Worm (Caenorhabditis elegans) whole organism, L3 larva: ENCODE data around the gene hot-4.

Source experiments
- R02D3.7 ChIP-seq: fragments of 150-350 bp; optimal IDR thresholded peaks from 2 replicates; lab custom pipeline; 2014; ENCODE audit warnings: missing biosample characterization, missing genetic modification characterization
- ZK546.5 ChIP-seq: sonication (generic microtip); optimal IDR thresholded peaks from 2 replicates; lab custom pipeline; 2017; ENCODE audit warnings: missing biosample characterization, missing genetic modification characterization
- ceh-16 ChIP-seq: sonication (generic microtip); optimal IDR thresholded peaks from 2 replicates; lab custom pipeline; 2017; ENCODE audit warnings: missing biosample characterization, missing genetic modification characterization
- ceh-28 ChIP-seq: fragments of 150-350 bp; optimal IDR thresholded peaks from 2 replicates; lab custom pipeline; 2014; ENCODE audit warnings: missing biosample characterization, missing genetic modification reagents, missing genetic modification characterization
- ceh-9 ChIP-seq: sonication (generic microtip); optimal IDR thresholded peaks from 2 replicates; lab custom pipeline; 2018; ENCODE audit warnings: missing biosample characterization, missing genetic modification characterization
- egl-27 ChIP-seq: sonication (generic microtip); optimal IDR thresholded peaks from 4 replicates; lab custom pipeline; 2017; ENCODE audit warnings: missing biosample characterization, missing genetic modification reagents, missing genetic modification characterization
- egl-5 ChIP-seq: fragments of 150-350 bp; optimal IDR thresholded peaks from 2 replicates; lab custom pipeline; 2017; ENCODE audit warnings: missing biosample characterization, missing genetic modification reagents, missing genetic modification characterization, inconsistent platforms
- elt-1 ChIP-seq: fragments of 150-350 bp; optimal IDR thresholded peaks from 2 replicates; lab custom pipeline; 2014; ENCODE audit warnings: missing biosample characterization, missing genetic modification characterization
- eor-1 ChIP-seq, 2 experiments: fragments of 150-350 bp; optimal IDR thresholded peaks; 2 replicates each; lab custom pipeline; 2014 to 2018; ENCODE audit warnings: missing biosample characterization in 2 of 2, missing genetic modification characterization in 2 of 2
- jun-1 ChIP-seq: fragments of 150-350 bp; optimal IDR thresholded peaks from 2 replicates; lab custom pipeline; 2014; ENCODE audit warnings: missing biosample characterization, missing genetic modification reagents, missing genetic modification characterization
- lin-15B ChIP-seq: fragments of 150-350 bp; optimal IDR thresholded peaks from 2 replicates; lab custom pipeline; 2014; ENCODE audit warnings: missing biosample characterization, missing genetic modification characterization
- lsy-12 ChIP-seq: sonication (generic microtip); optimal IDR thresholded peaks from 2 replicates; lab custom pipeline; 2016; ENCODE audit warnings: mild to moderate bottlenecking, missing genetic modification characterization, missing compliant biosample characterization
- mdl-1 ChIP-seq: fragments of 150-350 bp; optimal IDR thresholded peaks from 2 replicates; lab custom pipeline; 2014; ENCODE audit warnings: missing biosample characterization, missing genetic modification characterization
- nfya-1 ChIP-seq: sonication (generic microtip); optimal IDR thresholded peaks from 2 replicates; lab custom pipeline; 2017; ENCODE audit warnings: missing genetic modification characterization, mild to moderate bottlenecking, missing compliant biosample characterization, antibody characterized with exemption, moderate library complexity; ENCODE audit not compliant: insufficient read depth
- nhr-12 ChIP-seq: fragments of 150-350 bp; optimal IDR thresholded peaks from 2 replicates; lab custom pipeline; 2014; ENCODE audit warnings: missing biosample characterization, missing genetic modification characterization
- nhr-23 ChIP-seq: fragments of 150-350 bp; optimal IDR thresholded peaks from 2 replicates; lab custom pipeline; 2014; ENCODE audit warnings: missing biosample characterization, missing genetic modification reagents, missing genetic modification characterization
- nhr-25 ChIP-seq: sonication (generic microtip); optimal IDR thresholded peaks from 2 replicates; lab custom pipeline; 2017; ENCODE audit warnings: missing biosample characterization, missing genetic modification characterization
- nhr-28 ChIP-seq: fragments of 150-350 bp; optimal IDR thresholded peaks from 2 replicates; lab custom pipeline; 2014; ENCODE audit warnings: missing biosample characterization, missing genetic modification characterization
- nhr-43 ChIP-seq: sonication (generic microtip); optimal IDR thresholded peaks from 2 replicates; lab custom pipeline; 2016; ENCODE audit warnings: mild to moderate bottlenecking, missing genetic modification characterization, missing compliant biosample characterization; ENCODE audit not compliant: poor library complexity, severe bottlenecking
- nhr-67 ChIP-seq: fragments of 150-350 bp; optimal IDR thresholded peaks from 2 replicates; lab custom pipeline; 2014; ENCODE audit warnings: missing biosample characterization, missing genetic modification characterization
- nhr-76 ChIP-seq: fragments of 150-350 bp; sonication (generic microtip); optimal IDR thresholded peaks from 5 replicates; lab custom pipeline; 2014; ENCODE audit warnings: missing biosample characterization, missing genetic modification characterization
- nhr-77 ChIP-seq: fragments of 150-350 bp; optimal IDR thresholded peaks from 2 replicates; lab custom pipeline; 2014; ENCODE audit warnings: missing biosample characterization, missing genetic modification characterization
- skn-1 ChIP-seq: fragments of 150-350 bp; optimal IDR thresholded peaks from 2 replicates; lab custom pipeline; 2014; ENCODE audit warnings: missing biosample characterization, missing genetic modification characterization
- snpc-4 ChIP-seq: fragments of 150-350 bp; optimal IDR thresholded peaks from 2 replicates; lab custom pipeline; 2014; ENCODE audit warnings: missing biosample characterization, missing genetic modification characterization
- unc-39 ChIP-seq: sonication (generic microtip); optimal IDR thresholded peaks from 4 replicates; lab custom pipeline; 2017; ENCODE audit warnings: missing biosample characterization, missing genetic modification characterization
- unc-62 ChIP-seq: fragments of 150-350 bp; sonication (generic microtip); optimal IDR thresholded peaks from 4 replicates; lab custom pipeline; 2014; ENCODE audit warnings: missing biosample characterization, missing genetic modification reagents, missing genetic modification characterization
- ztf-11 ChIP-seq: fragments of 150-350 bp; optimal IDR thresholded peaks from 2 replicates; lab custom pipeline; 2014; ENCODE audit warnings: missing biosample characterization, missing genetic modification characterization
- ztf-4 ChIP-seq: fragments of 150-350 bp; optimal IDR thresholded peaks from 2 replicates; lab custom pipeline; 2014; ENCODE audit warnings: missing biosample characterization, missing genetic modification characterization

The hot-4 gene

DNA sequence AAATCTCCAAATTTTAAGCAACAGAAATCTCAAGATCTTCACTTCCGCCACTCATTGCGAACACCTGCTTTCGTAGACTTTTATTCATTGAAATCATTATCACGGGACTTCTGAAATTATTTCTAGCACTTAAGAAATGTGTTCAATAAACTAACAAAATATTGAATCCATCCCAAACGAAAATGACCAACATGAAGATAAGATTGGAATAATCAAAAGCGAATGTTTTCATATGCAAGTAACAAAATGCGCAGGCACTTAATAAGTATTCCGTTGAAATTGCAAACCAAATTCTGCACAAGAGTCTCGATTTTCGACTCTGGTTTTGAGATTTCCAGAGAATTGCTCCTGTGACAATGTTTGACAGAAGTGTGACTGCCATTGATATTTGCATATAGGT is 47.2 kb downstream of the hot-4 start, which contains the start of gene srg-5:
TSS of gene srg-5 (minus strand) at position 101 of the 400 bp plus-strand sequence.
- TF ChIP-seq skn-1 (tag; lab: Kevin White, UChicago) (no peak), egl-27 (tag; lab: Kevin White, UChicago) (no peak), ceh-9 (tag; lab: Kevin White, UChicago) (no peak), nhr-12 (tag; lab: Kevin White, UChicago) (no peak), ZK546.5 (tag; lab: Kevin White, UChicago) (no peak), nhr-28 (no peak), R02D3.7 (tag; lab: Kevin White, UChicago) (no peak), lin-15B (tag; lab: Kevin White, UChicago) (no peak), nhr-43 (no peak), nhr-23 (tag; lab: Kevin White, UChicago) (no peak)

DNA sequence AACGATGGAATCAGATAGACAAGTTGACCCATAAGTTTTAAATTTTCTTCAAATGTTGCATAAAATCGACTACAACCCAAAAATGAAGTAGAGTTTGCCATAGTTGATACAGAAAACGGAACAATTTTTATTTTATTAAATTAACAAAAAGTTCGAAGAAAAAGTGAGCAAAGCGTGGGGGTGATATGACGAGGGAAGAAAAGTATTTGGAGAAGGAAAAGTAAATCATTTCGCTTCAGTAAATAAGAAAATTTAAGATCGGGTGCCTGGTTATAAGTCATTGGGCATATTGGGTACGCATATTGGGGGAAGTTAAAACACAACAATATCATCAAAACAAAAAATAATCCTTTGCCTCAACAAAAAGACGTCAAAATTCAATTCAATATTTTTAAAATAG is 48.7 kb downstream of the hot-4 start, which contains the start of gene srg-6:
TSS of gene srg-6 (minus strand) at position 101 of the 400 bp plus-strand sequence.
- no peak for TF ChIP-seq ceh-9 (tag; lab: Kevin White, UChicago)
- no peak for TF ChIP-seq snpc-4 (tag; lab: Kevin White, UChicago)
- TF ChIP-seq egl-27 (tag; lab: Kevin White, UChicago), result no peak
- no peak for TF ChIP-seq egl-5 (tag; lab: Kevin White, UChicago)

DNA sequence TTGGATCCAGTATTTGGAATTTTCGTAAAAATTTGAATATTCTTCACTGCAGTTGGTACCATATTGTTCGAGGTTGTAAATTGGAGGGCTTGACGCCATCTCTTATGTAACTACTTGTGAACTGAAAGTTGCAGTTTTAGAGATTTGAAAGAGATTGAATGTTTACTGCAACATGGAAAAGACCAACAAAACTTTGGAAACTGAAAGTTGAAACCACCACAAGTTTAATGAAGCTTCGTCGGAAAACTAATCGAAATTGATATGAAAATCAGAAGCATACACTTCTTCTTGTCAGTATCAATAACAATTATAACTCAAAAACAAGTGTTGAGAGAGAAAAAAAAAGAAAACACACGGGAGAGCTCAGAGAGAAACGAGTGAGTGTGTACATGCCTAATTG is 50.8 kb downstream of the hot-4 start, which contains the start of gene srg-7:
TSS of gene srg-7 (minus strand) at position 101 of the 400 bp plus-strand sequence.
- TF ChIP-seq ztf-11 (tag; lab: Kevin White, UChicago) (no peak), lin-15B (tag; lab: Kevin White, UChicago) (no peak), nhr-23 (tag; lab: Kevin White, UChicago) (no peak)

DNA sequence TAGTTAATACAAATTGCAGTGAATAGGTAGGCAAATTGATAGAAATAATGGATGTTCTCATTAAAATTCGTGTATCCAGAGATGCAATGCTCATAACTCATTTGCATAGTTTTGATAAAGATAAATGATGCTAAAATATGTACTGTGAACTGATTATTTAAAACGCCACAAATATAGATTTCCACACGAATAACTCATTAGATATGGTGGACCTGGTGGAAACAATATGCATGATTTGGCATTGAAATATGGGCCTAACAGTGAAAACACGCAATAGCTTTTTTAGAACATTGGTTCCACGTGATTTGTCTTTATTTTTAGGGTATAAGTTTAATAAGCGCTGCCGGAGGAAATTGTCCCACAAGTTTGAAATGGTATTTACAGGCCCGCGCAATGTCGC is 53.1 kb downstream of the hot-4 start, which contains the start of gene srg-3:
TSS of gene srg-3 (minus strand) at position 101 of the 400 bp plus-strand sequence.
- TF ChIP-seq nfya-1 (tag; lab: Kevin White, UChicago) (no peak), lsy-12 (tag; lab: Kevin White, UChicago) (no peak), jun-1 (tag; lab: Kevin White, UChicago) (no peak), elt-1 (tag; lab: Kevin White, UChicago) (no peak), nhr-28 (no peak), ceh-16 (tag; lab: Kevin White, UChicago) (no peak), ztf-4 (tag; lab: Kevin White, UChicago) (no peak)

DNA sequence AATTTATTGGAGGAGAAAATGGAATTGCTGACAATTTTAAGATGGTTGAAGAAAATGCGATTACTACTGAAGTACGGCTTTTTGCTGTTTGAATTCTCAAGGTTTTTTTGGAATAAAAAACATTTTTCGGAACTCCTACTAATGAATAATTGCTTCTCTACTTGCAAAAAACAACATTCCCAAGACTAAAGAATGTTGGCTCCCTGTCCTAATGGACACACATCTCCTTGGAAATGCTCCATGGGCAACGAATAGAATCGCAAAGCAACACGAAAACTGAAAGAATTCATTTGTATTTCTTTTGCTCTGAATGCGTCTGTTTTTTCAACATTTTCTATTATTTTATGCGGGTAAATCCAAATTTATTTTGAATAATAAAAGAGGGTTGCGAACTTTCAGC is 55.7 kb downstream of the hot-4 start, which contains the start of gene C18F10.2:
TSS of gene C18F10.2 (plus strand) at position 301 of the 400 bp plus-strand sequence.
- TF ChIP-seq nhr-76 (no peak), eor-1 (tag; optimal IDR thresholded peaks at IDR 0.05; lab: Kevin White, UChicago) (no peak), nhr-25 (tag; lab: Kevin White, UChicago) (no peak), ztf-11 (tag; lab: Kevin White, UChicago) (no peak), mdl-1 (tag; lab: Kevin White, UChicago) (no peak), nhr-67 (tag; lab: Kevin White, UChicago) (no peak), snpc-4 (tag; lab: Kevin White, UChicago) (no peak), ceh-28 (no peak), unc-62 (no peak), nhr-77 (tag; lab: Kevin White, UChicago) (no peak), ZK546.5 (tag; lab: Kevin White, UChicago) (no peak), unc-39 (no peak), skn-1 (tag; lab: Kevin White, UChicago) (no peak), lsy-12 (tag; lab: Kevin White, UChicago) (no peak), ceh-9 (tag; lab: Kevin White, UChicago) (no peak)
- TF ChIP-seq, all 47 proteins: peak for 0
